Worm (Caenorhabditis elegans): ENCODE data around the gene oac-41.

ce11 chrV:9058627-9059026 is 36.6 kb upstream of the oac-41 start, which contains the start of gene C25E10.11:
- no peak for TF ChIP-seq mdl-1 (tag; optimal IDR thresholded peaks at IDR 0.05)
- no peak for TF ChIP-seq lin-39 (tag; optimal IDR thresholded peaks at IDR 0.05)
- no peak for TF ChIP-seq ZK546.5 (tag; optimal IDR thresholded peaks at IDR 0.05)
- TF ChIP-seq lin-13 (GFP tag; optimal IDR thresholded peaks at IDR 0.05) = no peak
- no peak for TF ChIP-seq ama-1 (optimal IDR thresholded peaks at IDR 0.05)
- TF ChIP-seq blmp-1 (tag; optimal IDR thresholded peaks at IDR 0.05; ENCODE audit: insufficient read depth) = no peak
- no peak for TF ChIP-seq ztf-11 (tag; optimal IDR thresholded peaks at IDR 0.05)
- TF ChIP-seq nhr-11 (tag; optimal IDR thresholded peaks at IDR 0.05) = no peak
- TF ChIP-seq gmeb-1 (tag; optimal IDR thresholded peaks at IDR 0.05) = no peak
- no peak for TF ChIP-seq nhr-25 (tag; optimal IDR thresholded peaks at IDR 0.05)
- TF ChIP-seq zag-1 (tag; optimal IDR thresholded peaks at IDR 0.05) = no peak
- TF ChIP-seq R02D3.7 (tag; optimal IDR thresholded peaks at IDR 0.05) = no peak
- no peak for TF ChIP-seq nhr-23 (tag; optimal IDR thresholded peaks at IDR 0.05)
- TF ChIP-seq nhr-77 (tag; optimal IDR thresholded peaks at IDR 0.05) = no peak
